Worm (Caenorhabditis elegans) whole organism, L2 larva: ENCODE data around the gene C14A4.7.
A peak's percentile ranks its signal among the peaks of the same experiment; 100 is the strongest.

Experiments used
- C34F6.9 ChIP-seq: fragments of 150-350 bp; optimal IDR thresholded peaks from 2 replicates; lab custom pipeline; 2014; ENCODE audit warnings: missing biosample characterization, missing genetic modification characterization
- F13H6.1 ChIP-seq: sonication (generic microtip); optimal IDR thresholded peaks from 2 replicates; lab custom pipeline; 2016; ENCODE audit warnings: missing genetic modification characterization, missing compliant biosample characterization
- R02D3.7 ChIP-seq: fragments of 150-350 bp; optimal IDR thresholded peaks from 2 replicates; lab custom pipeline; 2014; ENCODE audit warnings: missing biosample characterization, missing genetic modification characterization
- Y55F3AM.14 ChIP-seq: fragments of 200-800 bp; sonication (Bioruptor generic); optimal IDR thresholded peaks from 2 replicates; lab custom pipeline; 2018; ENCODE audit warnings: mild to moderate bottlenecking, missing genetic modification characterization, missing compliant biosample characterization
- aly-2 ChIP-seq: fragments of 150-350 bp; optimal IDR thresholded peaks from 2 replicates; lab custom pipeline; 2014; ENCODE audit warnings: missing biosample characterization, missing genetic modification characterization
- ama-1 ChIP-seq: fragments of 150-350 bp; optimal IDR thresholded peaks from 2 replicates; lab custom pipeline; 2018; ENCODE audit warnings: inconsistent platforms
- blmp-1 ChIP-seq: sonication (generic microtip); optimal IDR thresholded peaks from 2 replicates; lab custom pipeline; 2017; ENCODE audit warnings: missing genetic modification characterization, mild to moderate bottlenecking, missing compliant biosample characterization, antibody characterized with exemption, moderate library complexity; ENCODE audit not compliant: insufficient read depth
- ceh-16 ChIP-seq: fragments of 150-350 bp; optimal IDR thresholded peaks from 2 replicates; lab custom pipeline; 2014; ENCODE audit warnings: missing biosample characterization, missing genetic modification characterization
- ceh-82 ChIP-seq: fragments of 150-350 bp; optimal IDR thresholded peaks from 2 replicates; lab custom pipeline; 2014; ENCODE audit warnings: missing biosample characterization, missing genetic modification characterization
- crh-2 ChIP-seq: sonication (generic microtip); optimal IDR thresholded peaks from 2 replicates; lab custom pipeline; 2017; ENCODE audit warnings: missing biosample characterization, missing genetic modification characterization
- dmd-4 ChIP-seq: sonication (generic microtip); optimal IDR thresholded peaks from 2 replicates; lab custom pipeline; 2017; ENCODE audit warnings: missing biosample characterization, missing genetic modification characterization
- elt-1 ChIP-seq: fragments of 150-350 bp; optimal IDR thresholded peaks from 2 replicates; lab custom pipeline; 2014; ENCODE audit warnings: missing biosample characterization, missing genetic modification characterization
- elt-3 ChIP-seq: sonication (generic microtip); optimal IDR thresholded peaks from 2 replicates; lab custom pipeline; 2017; ENCODE audit warnings: missing biosample characterization, missing genetic modification characterization
- fos-1 ChIP-seq: fragments of 150-350 bp; optimal IDR thresholded peaks from 2 replicates; lab custom pipeline; 2014; ENCODE audit warnings: missing biosample characterization, missing genetic modification characterization
- gmeb-1 ChIP-seq: fragments of 150-350 bp; optimal IDR thresholded peaks from 2 replicates; lab custom pipeline; 2014; ENCODE audit warnings: missing biosample characterization, missing genetic modification characterization
- lin-11 ChIP-seq: fragments of 150-350 bp; sonication (generic microtip); optimal IDR thresholded peaks from 2 replicates; lab custom pipeline; 2014; ENCODE audit warnings: missing biosample characterization, missing genetic modification characterization, inconsistent platforms, mixed read lengths
- lin-13 ChIP-seq: fragments of 150-350 bp; optimal IDR thresholded peaks from 2 replicates; lab custom pipeline; 2014; ENCODE audit warnings: missing biosample characterization, missing genetic modification reagents, missing genetic modification characterization
- lin-39 ChIP-seq: fragments of 150-350 bp; optimal IDR thresholded peaks from 2 replicates; lab custom pipeline; 2014; ENCODE audit warnings: missing biosample characterization, missing genetic modification reagents, missing genetic modification characterization
- lsy-2 ChIP-seq, 2 experiments: fragments of 150-350 bp in 1 of 2; sonication (generic microtip) in 1 of 2; optimal IDR thresholded peaks; 2 replicates each; lab custom pipeline; 2014 to 2017; ENCODE audit warnings: missing biosample characterization in 2 of 2, missing genetic modification characterization in 2 of 2
- mab-5 ChIP-seq: fragments of 150-350 bp; optimal IDR thresholded peaks from 2 replicates; lab custom pipeline; 2014; ENCODE audit warnings: missing biosample characterization, missing genetic modification characterization
- mbf-1 ChIP-seq: sonication (generic microtip); optimal IDR thresholded peaks from 2 replicates; lab custom pipeline; 2017; ENCODE audit warnings: missing biosample characterization, missing genetic modification characterization
- mdl-1 ChIP-seq, 2 experiments: fragments of 150-350 bp in 1 of 2; sonication (generic microtip) in 1 of 2; optimal IDR thresholded peaks; 2 replicates each; lab custom pipeline; 2017; ENCODE audit warnings: missing biosample characterization in 2 of 2, missing genetic modification characterization in 2 of 2
- nhr-10 ChIP-seq: sonication (generic microtip); optimal IDR thresholded peaks from 2 replicates; lab custom pipeline; 2017; ENCODE audit warnings: missing biosample characterization, missing genetic modification characterization
- nhr-11 ChIP-seq: fragments of 150-350 bp; optimal IDR thresholded peaks from 2 replicates; lab custom pipeline; 2014; ENCODE audit warnings: missing biosample characterization, missing genetic modification characterization
- nhr-12 ChIP-seq: fragments of 150-350 bp; optimal IDR thresholded peaks from 2 replicates; lab custom pipeline; 2014; ENCODE audit warnings: missing biosample characterization, missing genetic modification characterization
- nhr-129 ChIP-seq: fragments of 150-350 bp; optimal IDR thresholded peaks from 2 replicates; lab custom pipeline; 2014; ENCODE audit warnings: missing biosample characterization, missing genetic modification characterization
- nhr-21 ChIP-seq: fragments of 150-350 bp; optimal IDR thresholded peaks from 2 replicates; lab custom pipeline; 2014; ENCODE audit warnings: missing biosample characterization, missing genetic modification characterization
- nhr-23 ChIP-seq: fragments of 150-350 bp; optimal IDR thresholded peaks from 2 replicates; lab custom pipeline; 2014; ENCODE audit warnings: missing biosample characterization, missing genetic modification reagents, missing genetic modification characterization
- nhr-237 ChIP-seq: fragments of 150-350 bp; optimal IDR thresholded peaks from 2 replicates; lab custom pipeline; 2014; ENCODE audit warnings: missing biosample characterization, missing genetic modification characterization
- nhr-25 ChIP-seq: fragments of 150-350 bp; sonication (generic microtip); optimal IDR thresholded peaks from 3 replicates; lab custom pipeline; 2014; ENCODE audit warnings: missing biosample characterization, missing genetic modification characterization
- nhr-6 ChIP-seq: fragments of 150-350 bp; optimal IDR thresholded peaks from 2 replicates; lab custom pipeline; 2014; ENCODE audit warnings: missing biosample characterization, missing genetic modification characterization
- nhr-77 ChIP-seq: fragments of 150-350 bp; optimal IDR thresholded peaks from 2 replicates; lab custom pipeline; 2014; ENCODE audit warnings: missing biosample characterization, missing genetic modification characterization
- peb-1 ChIP-seq: fragments of 150-350 bp; optimal IDR thresholded peaks from 2 replicates; lab custom pipeline; 2014; ENCODE audit warnings: missing biosample characterization, missing genetic modification characterization
- sem-4 ChIP-seq: fragments of 150-350 bp; optimal IDR thresholded peaks from 2 replicates; lab custom pipeline; 2014; ENCODE audit warnings: missing biosample characterization, missing genetic modification reagents, missing genetic modification characterization
- skn-1 ChIP-seq: sonication (generic microtip); optimal IDR thresholded peaks from 2 replicates; lab custom pipeline; 2017; ENCODE audit warnings: missing biosample characterization, missing genetic modification characterization
- sma-3 ChIP-seq: sonication (generic microtip); optimal IDR thresholded peaks from 2 replicates; lab custom pipeline; 2016; ENCODE audit warnings: missing genetic modification reagents, missing genetic modification characterization, missing compliant biosample characterization
- sma-9 ChIP-seq, 2 experiments: fragments of 150-350 bp in 1 of 2; sonication (generic microtip) in 1 of 2; optimal IDR thresholded peaks; 2 replicates each; lab custom pipeline; 2014 to 2016; ENCODE audit warnings: missing genetic modification characterization in 2 of 2, mild to moderate bottlenecking in 1 of 2, missing biosample characterization in 1 of 2, missing compliant biosample characterization in 1 of 2, missing genetic modification reagents in 1 of 2, moderate library complexity in 1 of 2
- unc-39 ChIP-seq: fragments of 150-350 bp; optimal IDR thresholded peaks from 2 replicates; lab custom pipeline; 2014; ENCODE audit warnings: missing biosample characterization, missing genetic modification characterization
- unc-55 ChIP-seq: fragments of 150-350 bp; sonication (generic microtip); optimal IDR thresholded peaks from 3 replicates; lab custom pipeline; 2014; ENCODE audit warnings: missing biosample characterization, missing genetic modification reagents, missing genetic modification characterization
- unc-62 ChIP-seq: fragments of 150-350 bp; optimal IDR thresholded peaks from 2 replicates; lab custom pipeline; 2014; ENCODE audit warnings: missing biosample characterization, missing genetic modification reagents, missing genetic modification characterization
- zag-1 ChIP-seq: fragments of 150-350 bp; optimal IDR thresholded peaks from 2 replicates; lab custom pipeline; 2014; ENCODE audit warnings: missing biosample characterization, missing genetic modification characterization
- ztf-11 ChIP-seq: sonication (generic microtip); optimal IDR thresholded peaks from 2 replicates; lab custom pipeline; 2017; ENCODE audit warnings: missing biosample characterization, missing genetic modification characterization
- ztf-4 ChIP-seq: fragments of 150-350 bp; optimal IDR thresholded peaks from 2 replicates; lab custom pipeline; 2014; ENCODE audit warnings: missing biosample characterization, missing genetic modification characterization

C14A4.7 gene

DNA sequence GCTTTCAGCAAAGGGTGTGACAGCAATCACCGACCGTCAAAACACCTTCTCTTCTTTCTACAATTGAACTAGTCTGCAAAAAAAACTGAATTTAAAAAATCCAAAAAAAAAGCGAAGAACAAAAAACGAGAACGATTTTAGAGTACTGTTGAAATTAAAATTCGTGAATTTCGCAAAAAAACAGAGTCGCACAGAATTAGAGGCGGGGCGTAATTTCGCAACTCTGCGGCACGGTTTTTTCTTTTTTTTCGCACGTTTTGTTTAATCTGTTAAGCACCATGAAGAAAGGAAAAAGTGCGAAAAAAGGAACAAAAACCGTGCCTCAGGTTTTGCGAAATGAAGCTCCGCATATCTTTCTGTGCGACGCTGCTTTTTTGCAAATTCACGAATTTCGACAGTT is 41.4 kb downstream of the C14A4.7 start, which contains the start of gene mnk-1:
Gene mnk-1 (minus strand): TSS at position 73 of the 400 bp plus-strand sequence.
- no peak for TF ChIP-seq ztf-4
- TF ChIP-seq ztf-11 (tag; lab: Kevin White, UChicago), result no peak
- no peak for TF ChIP-seq R02D3.7 (tag; lab: Kevin White, UChicago)
- TF ChIP-seq unc-55 (GFP tag; lab: Kevin White, UChicago), result no peak
- no peak for TF ChIP-seq nhr-77
- no peak for TF ChIP-seq nhr-10
- TF ChIP-seq nhr-237 (tag; lab: Kevin White, UChicago), result no peak
- TF ChIP-seq ama-1, result no peak
- no peak for TF ChIP-seq dmd-4 (tag; lab: Kevin White, UChicago)
- TF ChIP-seq nhr-6, result no peak
- no peak for TF ChIP-seq ceh-16 (tag; lab: Kevin White, UChicago)

DNA sequence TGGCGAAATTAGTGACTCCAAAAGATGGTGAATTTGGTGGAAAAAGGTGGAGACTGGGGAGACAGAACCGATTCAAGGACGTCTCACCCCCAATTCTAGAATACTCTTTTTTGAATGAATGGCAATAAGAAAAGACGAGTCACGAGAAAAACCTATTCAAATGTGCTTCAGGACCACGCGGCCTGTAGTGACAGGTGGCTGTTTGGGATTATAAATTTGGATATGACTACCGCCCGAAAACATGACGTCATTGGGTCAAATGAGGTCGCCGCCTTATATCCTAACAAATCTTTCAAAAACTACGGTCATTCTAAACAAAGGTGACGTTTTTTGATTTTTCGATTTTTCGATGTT is 42.3 kb downstream of the C14A4.7 start:
- TF ChIP-seq nhr-129 (tag; lab: Kevin White, UChicago) (peak; percentile 13), nhr-25 (tag; lab: Kevin White, UChicago) (peak; percentile 48), skn-1 (tag; lab: Kevin White, UChicago) (no peak), ceh-16 (tag; lab: Kevin White, UChicago) (peak; percentile 3), C34F6.9 (tag; lab: Kevin White, UChicago) (no peak)

DNA sequence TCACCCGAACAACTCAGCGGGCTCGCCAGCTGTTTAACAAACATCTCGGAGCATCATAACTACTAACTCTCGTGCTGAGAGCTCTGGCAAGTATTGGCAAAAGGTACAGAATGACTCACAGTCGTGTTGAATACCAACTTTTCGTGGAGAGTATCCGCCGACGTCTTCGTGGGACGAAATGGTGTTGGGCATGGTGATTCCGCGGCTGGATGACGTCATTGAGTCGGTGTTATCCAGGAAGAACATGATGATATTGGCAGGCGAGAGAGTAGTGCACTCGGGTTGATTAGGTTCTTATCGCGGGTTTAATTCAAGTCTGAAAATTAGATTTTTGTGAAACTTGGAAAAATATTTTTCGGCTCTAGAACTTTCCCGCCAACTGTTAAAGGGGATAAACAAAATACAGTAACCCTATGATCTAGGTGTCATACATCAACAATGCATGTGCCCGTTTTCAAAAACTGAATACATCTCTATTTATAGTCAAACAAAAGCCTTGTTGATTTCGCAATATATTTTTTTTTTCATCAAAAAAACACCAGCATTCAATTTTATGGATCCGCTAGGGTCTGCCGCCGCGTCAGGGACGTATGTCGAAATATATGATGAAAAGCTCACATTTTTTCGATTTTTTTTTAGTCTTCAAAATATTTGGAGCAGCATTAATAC is 42.9 kb downstream of the C14A4.7 start:
- TF ChIP-seq nhr-6, result no peak
- no peak for TF ChIP-seq fos-1
- TF ChIP-seq elt-1, result no peak
- TF ChIP-seq aly-2 (tag; lab: Kevin White, UChicago), result no peak
- TF ChIP-seq unc-55 (GFP tag; lab: Kevin White, UChicago), result peak; percentile 44
- TF ChIP-seq sem-4 (tag; lab: Kevin White, UChicago), result no peak
- TF ChIP-seq ztf-4, result no peak
- no peak for TF ChIP-seq peb-1 (tag; lab: Kevin White, UChicago)
- TF ChIP-seq dmd-4 (tag; lab: Kevin White, UChicago), result no peak
- TF ChIP-seq sma-3, result no peak
- TF ChIP-seq nhr-237 (tag; lab: Kevin White, UChicago), result no peak
- TF ChIP-seq nhr-10, result no peak
- peak; percentile 19 for TF ChIP-seq nhr-129 (tag; lab: Kevin White, UChicago)
- no peak for TF ChIP-seq unc-39
- no peak for TF ChIP-seq nhr-23 (tag; lab: Kevin White, UChicago)
- TF ChIP-seq gmeb-1 (tag; lab: Kevin White, UChicago), result no peak
- no peak for TF ChIP-seq lsy-2 (tag; optimal IDR thresholded peaks at IDR 0.05; lab: Kevin White, UChicago)
- no peak for TF ChIP-seq mab-5

ce11 chrII:10551985-10552736 is 44.2 kb downstream of the C14A4.7 start:
- no peak for TF ChIP-seq ztf-11 (tag; lab: Kevin White, UChicago)
- peak; percentile 68 for TF ChIP-seq blmp-1 (tag; lab: Kevin White, UChicago)
- TF ChIP-seq sma-3, result peak; percentile 97
- TF ChIP-seq nhr-237 (tag; lab: Kevin White, UChicago), result no peak
- no peak for TF ChIP-seq mbf-1 (tag; lab: Kevin White, UChicago)
- TF ChIP-seq elt-3 (tag; lab: Kevin White, UChicago), result no peak
- peak; percentile 69 for TF ChIP-seq zag-1 (tag; lab: Kevin White, UChicago)
- peak; percentile 88 for TF ChIP-seq fos-1
- TF ChIP-seq nhr-11 (tag; lab: Kevin White, UChicago), result no peak
- TF ChIP-seq C34F6.9 (tag; lab: Kevin White, UChicago), result peak; percentile 98
- TF ChIP-seq sma-9 (GFP tag; optimal IDR thresholded peaks at IDR 0.05; lab: Kevin White, UChicago), result peak; percentile 98
- TF ChIP-seq sma-9 (tag; optimal IDR thresholded peaks at IDR 0.05; lab: Kevin White, UChicago), result no peak
- TF ChIP-seq aly-2 (tag; lab: Kevin White, UChicago), result no peak
- TF ChIP-seq unc-62 (GFP tag; lab: Kevin White, UChicago), result peak; percentile 61
- TF ChIP-seq peb-1 (tag; lab: Kevin White, UChicago), result no peak
- no peak for TF ChIP-seq lin-39 (tag; lab: Kevin White, UChicago)
- TF ChIP-seq nhr-21 (tag; lab: Kevin White, UChicago), result peak; percentile 97
- peak; percentile 95 for TF ChIP-seq F13H6.1 (tag; lab: Kevin White, UChicago)
- TF ChIP-seq lin-13 (GFP tag; lab: Kevin White, UChicago), result peak; percentile 84
- TF ChIP-seq unc-55 (GFP tag; lab: Kevin White, UChicago), result peak; percentile 93
- TF ChIP-seq ceh-82 (tag; lab: Kevin White, UChicago), result peak; percentile 1
- peak; percentile 97 for TF ChIP-seq ztf-4
- TF ChIP-seq nhr-129 (tag; lab: Kevin White, UChicago), result peak; percentile 97
- peak; percentile 83 for TF ChIP-seq ceh-16 (tag; lab: Kevin White, UChicago)
- TF ChIP-seq mab-5, result peak; percentile 70
- peak; percentile 75 to 94 for TF ChIP-seq lsy-2 (tag; optimal IDR thresholded peaks at IDR 0.05; lab: Kevin White, UChicago)
- TF ChIP-seq elt-1, result no peak
- TF ChIP-seq nhr-23 (tag; lab: Kevin White, UChicago), result no peak
- TF ChIP-seq ama-1, result peak; percentile 92
- peak; percentile 98 for TF ChIP-seq crh-2
- peak; percentile 78 for TF ChIP-seq Y55F3AM.14
- TF ChIP-seq nhr-12, result peak; percentile 41
- peak; percentile 84 to 92 for TF ChIP-seq mdl-1 (tag; optimal IDR thresholded peaks at IDR 0.05; lab: Kevin White, UChicago)
- TF ChIP-seq lin-11 (tag; lab: Kevin White, UChicago), result peak; percentile 88
